Worm (Caenorhabditis elegans) whole organism, midembryonic: ENCODE measurements around the gene C25E10.10.

Experiments used
- T22C8.4 ChIP-seq: fragments of 200-800 bp; sonication (Bioruptor generic); IDR thresholded peaks from 2 replicates; pipeline ENCODE4 v1.3.6; 2022; ENCODE audit warnings: missing genetic modification characterization, missing compliant biosample characterization
- cog-1 ChIP-seq: sonication (generic microtip); optimal IDR thresholded peaks from 2 replicates; lab custom pipeline; 2016; ENCODE audit warnings: missing genetic modification characterization, missing compliant biosample characterization
- flt-1 ChIP-seq: fragments of 200-800 bp; sonication (Bioruptor generic); IDR thresholded peaks from 2 replicates; pipeline ENCODE4 v1.3.6; 2022; ENCODE audit warnings: missing genetic modification characterization, missing compliant biosample characterization
- klf-2 ChIP-seq: fragments of 200-800 bp; sonication (Bioruptor generic); conservative IDR thresholded peaks from 2 replicates; pipeline ENCODE4 v1.3.6; 2022; ENCODE audit warnings: missing genetic modification reagents, missing genetic modification characterization, missing compliant biosample characterization
- med-1 ChIP-seq: sonication (generic microtip); optimal IDR thresholded peaks from 2 replicates; lab custom pipeline; 2017; ENCODE audit warnings: missing genetic modification characterization, mild to moderate bottlenecking, missing compliant biosample characterization, antibody characterized with exemption, missing genetic modification reagents; ENCODE audit not compliant: insufficient read depth
- ref-1 ChIP-seq: fragments of 200-800 bp; sonication (Bioruptor generic); conservative IDR thresholded peaks from 2 replicates; pipeline ENCODE4 v1.3.6; 2022; ENCODE audit warnings: missing genetic modification reagents, missing genetic modification characterization, missing compliant biosample characterization
- tab-1 ChIP-seq: fragments of 200-800 bp; sonication (Bioruptor generic); IDR thresholded peaks from 2 replicates; pipeline ENCODE4 v1.3.6; 2022; ENCODE audit warnings: missing genetic modification characterization, missing compliant biosample characterization
- ztf-23 ChIP-seq: fragments of 200-800 bp; sonication (Bioruptor generic); IDR thresholded peaks from 2 replicates; pipeline ENCODE4 v1.3.6; 2022; ENCODE audit warnings: missing genetic modification reagents, missing genetic modification characterization, missing compliant biosample characterization
- ztf-29 ChIP-seq: fragments of 200-800 bp; sonication (Bioruptor generic); IDR thresholded peaks from 2 replicates; pipeline ENCODE4 v1.3.6; 2022; ENCODE audit warnings: missing genetic modification reagents, missing genetic modification characterization, missing compliant biosample characterization

Gene C25E10.10

ce11 chrV:9062341-9062740, 6.2 kb upstream of the C25E10.10 start, which contains the start of gene C25E10.12:
TSS of gene C25E10.12 (minus strand) at chrV:9062441.
- TF ChIP-seq klf-2 (GFP tag; lab: Robert Waterston, UW) (no peak), flt-1 (no peak), ztf-23 (GFP tag; lab: Robert Waterston, UW) (no peak), med-1 (GFP tag; lab: Kevin White, UChicago) (no peak), ztf-29 (no peak), tab-1 (no peak)

- TF ChIP-seq tab-1 (no peak), med-1 (GFP tag; lab: Kevin White, UChicago) (no peak), T22C8.4 (GFP tag; lab: Robert Waterston, UW) (no peak), ref-1 (GFP tag; lab: Robert Waterston, UW) (no peak), cog-1 (tag; lab: Kevin White, UChicago) (no peak), ztf-23 (GFP tag; lab: Robert Waterston, UW) (no peak), ztf-29 (no peak), klf-2 (GFP tag; lab: Robert Waterston, UW) (no peak), flt-1 (no peak)
Observed at ce11 chrV:9059468-9059867, 3.3 kb upstream of the C25E10.10 start, which contains the start of the genes C25E10.16 and C25E10.13. TSS of gene C25E10.16 (minus strand) at chrV:9059568. TSS of gene C25E10.13 (plus strand) at chrV:9059723.

- no peak for TF ChIP-seq klf-2 (GFP tag; lab: Robert Waterston, UW)
- TF ChIP-seq flt-1: no peak
- TF ChIP-seq T22C8.4 (GFP tag; lab: Robert Waterston, UW): no peak
- TF ChIP-seq ztf-23 (GFP tag; lab: Robert Waterston, UW): no peak
- TF ChIP-seq ztf-29: no peak
- no peak for TF ChIP-seq cog-1 (tag; lab: Kevin White, UChicago)
- TF ChIP-seq ref-1 (GFP tag; lab: Robert Waterston, UW): no peak
- TF ChIP-seq tab-1: no peak
- TF ChIP-seq med-1 (GFP tag; lab: Kevin White, UChicago): no peak
Observed at ce11 chrV:9058627-9059026, 2.5 kb upstream of the C25E10.10 start, which contains the start of gene C25E10.11. TSS of gene C25E10.11 (minus strand) at chrV:9058727.

ce11 chrV:9055644-9056043, 509 bp downstream of the C25E10.10 start:
- TF ChIP-seq med-1 (GFP tag; lab: Kevin White, UChicago) (no peak), flt-1 (no peak), ztf-23 (GFP tag; lab: Robert Waterston, UW) (no peak)

DNA sequence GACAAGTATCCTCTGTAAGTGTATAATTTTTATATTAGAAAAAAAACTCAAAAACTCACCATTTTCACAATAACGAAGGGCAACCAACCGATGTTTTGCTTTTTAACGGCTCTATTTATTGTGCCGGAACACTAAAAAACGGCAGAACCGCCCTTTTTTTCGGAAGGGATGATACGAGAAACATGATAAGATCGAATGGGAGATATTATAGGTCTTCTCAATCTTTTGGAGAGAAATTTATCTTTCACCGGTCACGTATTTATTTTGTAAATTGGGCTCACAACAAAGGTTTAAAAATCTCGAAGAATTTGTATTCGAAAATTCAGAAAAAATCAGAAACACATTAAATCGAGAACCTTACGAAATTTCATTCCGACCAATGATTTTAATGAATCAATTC, 1.4 kb downstream of the C25E10.10 start, which contains the start of gene swm-1:
swm-1 (minus strand) TSS at position 101 of the 400 bp plus-strand sequence.
- TF ChIP-seq klf-2 (GFP tag; lab: Robert Waterston, UW) (no peak), tab-1 (no peak), flt-1 (no peak), T22C8.4 (GFP tag; lab: Robert Waterston, UW) (no peak), ztf-29 (no peak), ztf-23 (GFP tag; lab: Robert Waterston, UW) (no peak), cog-1 (tag; lab: Kevin White, UChicago) (no peak), med-1 (GFP tag; lab: Kevin White, UChicago) (no peak), ref-1 (GFP tag; lab: Robert Waterston, UW) (no peak)

ce11 chrV:9053969-9054368, 2.2 kb downstream of the C25E10.10 start, which contains the start of gene C25E10.8:
TSS of gene C25E10.8 (minus strand) at chrV:9054069.
- TF ChIP-seq klf-2 (GFP tag; lab: Robert Waterston, UW) (no peak), ztf-23 (GFP tag; lab: Robert Waterston, UW) (no peak)

DNA sequence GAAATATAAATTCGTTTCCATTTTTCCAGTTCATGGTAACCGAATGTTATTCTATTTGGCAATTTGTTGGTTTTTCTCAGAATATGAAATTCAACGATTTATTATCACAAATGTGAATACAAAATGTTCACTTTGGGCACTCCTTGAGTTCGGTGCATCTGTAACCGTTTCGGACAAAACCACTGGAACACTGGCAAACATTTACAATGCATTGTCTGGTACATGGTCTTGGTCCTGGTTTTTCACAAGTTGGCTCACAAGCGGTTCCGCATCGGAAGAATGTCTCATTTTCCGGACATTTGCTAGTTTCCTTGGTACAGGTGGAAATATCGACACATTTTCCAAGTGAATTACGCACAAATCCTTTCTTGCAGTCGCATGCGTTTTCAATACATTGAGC, 2.9 kb downstream of the C25E10.10 start:
- TF ChIP-seq ztf-23 (GFP tag; lab: Robert Waterston, UW): no peak
- TF ChIP-seq T22C8.4 (GFP tag; lab: Robert Waterston, UW): no peak
- no peak for TF ChIP-seq flt-1
- TF ChIP-seq ref-1 (GFP tag; lab: Robert Waterston, UW): no peak
- TF ChIP-seq tab-1: no peak
- no peak for TF ChIP-seq ztf-29
- TF ChIP-seq klf-2 (GFP tag; lab: Robert Waterston, UW): no peak
- no peak for TF ChIP-seq cog-1 (tag; lab: Kevin White, UChicago)
- no peak for TF ChIP-seq med-1 (GFP tag; lab: Kevin White, UChicago)

DNA sequence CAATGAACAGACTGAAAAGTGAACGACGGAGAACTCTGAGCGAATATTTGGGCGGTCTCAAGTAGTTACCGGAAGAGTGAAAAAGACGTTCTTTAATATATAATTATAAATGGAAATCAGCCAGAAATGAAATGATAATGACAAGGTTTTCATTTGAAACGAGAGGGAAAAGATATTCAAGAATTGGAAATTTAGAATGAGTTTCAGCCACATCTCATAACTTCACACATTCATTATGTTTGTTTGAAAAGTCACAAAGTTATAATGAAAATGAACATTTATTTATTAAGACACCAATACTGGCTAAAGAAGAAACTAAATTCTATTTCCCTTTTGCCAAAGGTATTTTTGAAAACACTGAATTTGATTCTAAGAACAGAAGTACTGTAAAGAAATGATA, 5.1 kb downstream of the C25E10.10 start, which contains the start of gene C25E10.7:
C25E10.7 (minus strand) TSS at position 101 of the 400 bp plus-strand sequence.
- no peak for TF ChIP-seq ztf-23 (GFP tag; lab: Robert Waterston, UW)
- TF ChIP-seq klf-2 (GFP tag; lab: Robert Waterston, UW): no peak
- no peak for TF ChIP-seq med-1 (GFP tag; lab: Kevin White, UChicago)
- TF ChIP-seq ztf-29: no peak
- TF ChIP-seq cog-1 (tag; lab: Kevin White, UChicago): no peak
- no peak for TF ChIP-seq tab-1
- TF ChIP-seq flt-1: no peak

- TF ChIP-seq cog-1 (tag; lab: Kevin White, UChicago) (no peak), med-1 (GFP tag; lab: Kevin White, UChicago) (no peak), klf-2 (GFP tag; lab: Robert Waterston, UW) (no peak), T22C8.4 (GFP tag; lab: Robert Waterston, UW) (no peak), tab-1 (no peak), ref-1 (GFP tag; lab: Robert Waterston, UW) (no peak), ztf-23 (GFP tag; lab: Robert Waterston, UW) (no peak), flt-1 (no peak), ztf-29 (no peak)
Observed at ce11 chrV:9049271-9049670, 6.9 kb downstream of the C25E10.10 start.

DNA sequence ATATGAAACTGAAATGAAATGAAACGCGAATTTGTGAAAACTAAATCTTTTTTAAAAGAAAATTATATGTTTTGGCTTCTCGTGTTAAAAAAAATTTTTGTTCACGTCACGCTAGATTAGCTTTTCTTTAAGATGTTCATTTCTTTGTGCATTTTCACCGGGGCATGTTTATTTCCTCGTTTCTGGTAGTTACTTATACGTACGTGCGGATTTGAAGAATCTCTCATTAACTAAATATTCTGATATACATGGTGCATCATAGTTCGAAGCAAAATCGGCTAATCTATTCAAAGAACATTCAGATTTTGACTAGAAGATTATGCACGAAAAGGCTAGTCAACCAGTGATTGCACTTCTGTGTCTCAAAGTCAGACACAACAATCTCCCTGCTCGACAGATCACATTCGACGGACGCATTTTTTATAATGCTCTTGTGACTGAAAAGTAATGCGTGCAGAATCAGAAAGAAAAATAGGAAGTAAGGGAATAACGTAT, 8.6 kb downstream of the C25E10.10 start, which contains the start of gene C25E10.17:
C25E10.17 (minus strand) TSS at position 51 of the 495 bp plus-strand sequence.
- TF ChIP-seq ref-1 (GFP tag; lab: Robert Waterston, UW): no peak
- no peak for TF ChIP-seq cog-1 (tag; lab: Kevin White, UChicago)
- no peak for TF ChIP-seq flt-1
- no peak for TF ChIP-seq med-1 (GFP tag; lab: Kevin White, UChicago)
- TF ChIP-seq tab-1: no peak
- no peak for TF ChIP-seq T22C8.4 (GFP tag; lab: Robert Waterston, UW)
- no peak for TF ChIP-seq klf-2 (GFP tag; lab: Robert Waterston, UW)
- TF ChIP-seq ztf-23 (GFP tag; lab: Robert Waterston, UW): no peak
- no peak for TF ChIP-seq ztf-29
